Fruit fly (Drosophila melanogaster): ENCODE results near the gene eRF1.

eRF1 gene

dm6 chr3L:20347762-20348580 is at the start of gene eRF1, which contains the start of gene Rbbp5:
TSS of gene eRF1 (plus strand) at chr3L:20348355.
TSS of gene Rbbp5 (minus strand) at chr3L:20347942.
- TF ChIP-seq HmgD (GFP tag; optimal IDR thresholded peaks at IDR 0.05), result peak; percentile 37
- TF ChIP-seq Dbx (GFP tag; IDR thresholded peaks at IDR 0.05), result peak; percentile 93
- no peak; the same call in 1 of the 2 replicates for TF ChIP-seq gsb (GFP tag; IDR thresholded peaks at IDR 0.05)
- TF ChIP-seq Deaf1 (tag; optimal IDR thresholded peaks at IDR 0.05), result no peak
- TF ChIP-seq CG12299 (tag; optimal IDR thresholded peaks at IDR 0.05), result peak; percentile 58
- peak; percentile 94 for TF ChIP-seq Opbp (GFP tag; IDR thresholded peaks at IDR 0.05; ENCODE audit: partially characterized antibody)
- no peak for TF ChIP-seq dan (GFP tag; IDR thresholded peaks at IDR 0.05)
- TF ChIP-seq yki (optimal IDR thresholded peaks at IDR 0.05), result no peak
- TF ChIP-seq Ssrp (tag; optimal IDR thresholded peaks at IDR 0.05), result peak; percentile 74
- peak; percentile 43 for TF ChIP-seq lbe (GFP tag; optimal IDR thresholded peaks at IDR 0.05)
- TF ChIP-seq Atf3 (GFP tag; optimal IDR thresholded peaks at IDR 0.05), result peak; percentile 50
- TF ChIP-seq onecut (GFP tag; IDR thresholded peaks at IDR 0.05), result no peak
- TF ChIP-seq E2f1 (GFP tag; IDR thresholded peaks at IDR 0.05), result peak; percentile 76
- peak; percentile 71 for TF ChIP-seq chn (GFP tag; optimal IDR thresholded peaks at IDR 0.05)
- peak; percentile 91 for TF ChIP-seq mld (GFP tag; IDR thresholded peaks at IDR 0.05; ENCODE audit: partially characterized antibody)
- TF ChIP-seq Lpt (GFP tag; optimal IDR thresholded peaks at IDR 0.05), result no peak
- no peak for TF ChIP-seq CG12236 (GFP tag; optimal IDR thresholded peaks at IDR 0.05)
- peak; percentile 85 for TF ChIP-seq hb (GFP tag; IDR thresholded peaks at IDR 0.05; ENCODE audit: partially characterized antibody)
- no peak for TF ChIP-seq TFAM (GFP tag; optimal IDR thresholded peaks at IDR 0.05)
- peak; percentile 87 for TF ChIP-seq CG32532 (GFP tag; IDR thresholded peaks at IDR 0.05)
- peak; percentile 81 for TF ChIP-seq sug (tag; optimal IDR thresholded peaks at IDR 0.05)
- TF ChIP-seq trem (tag; optimal IDR thresholded peaks at IDR 0.05), result peak; percentile 80
- no peak for TF ChIP-seq h (optimal IDR thresholded peaks at IDR 0.05)
- TF ChIP-seq CG10431 (GFP tag; optimal IDR thresholded peaks at IDR 0.05), result no peak
- TF ChIP-seq CG8765 (GFP tag; IDR thresholded peaks at IDR 0.05), result peak; percentile 64
- no peak for TF ChIP-seq CG7987 (GFP tag; optimal IDR thresholded peaks at IDR 0.05)
- no peak for TF ChIP-seq Neu2 (GFP tag; optimal IDR thresholded peaks at IDR 0.05; ENCODE audit: borderline replicate concordance)
- peak; percentile 58 for TF ChIP-seq ems (GFP tag; optimal IDR thresholded peaks at IDR 0.05)
- no peak for TF ChIP-seq ac (GFP tag; optimal IDR thresholded peaks at IDR 0.05)
- peak; percentile 84 for TF ChIP-seq phol (tag; optimal IDR thresholded peaks at IDR 0.05)
- TF ChIP-seq Ada2b (GFP tag; IDR thresholded peaks at IDR 0.05), result peak; percentile 57; the same call in 1 of the 2 replicates
- no peak for TF ChIP-seq sqz (GFP tag; optimal IDR thresholded peaks at IDR 0.05)
- peak; percentile 38 for TF ChIP-seq gcm2 (GFP tag; optimal IDR thresholded peaks at IDR 0.05)
- peak; percentile 59 for TF ChIP-seq maf-S (GFP tag; optimal IDR thresholded peaks at IDR 0.05)
- peak; percentile 40 for TF ChIP-seq CG18619 (GFP tag; optimal IDR thresholded peaks at IDR 0.05)
- TF ChIP-seq ewg (GFP tag; optimal IDR thresholded peaks at IDR 0.05), result peak; percentile 48
- TF ChIP-seq tap (tag; optimal IDR thresholded peaks at IDR 0.05), result no peak
- TF ChIP-seq CG31388 (GFP tag; optimal IDR thresholded peaks at IDR 0.05), result peak; percentile 65
- peak; percentile 51 for TF ChIP-seq CG33213 (GFP tag; optimal IDR thresholded peaks at IDR 0.05)
- peak; percentile 83 for TF ChIP-seq CG8290 (GFP tag; optimal IDR thresholded peaks at IDR 0.05)
- peak; percentile 9 to 63 for TF ChIP-seq CG8290 (tag; optimal IDR thresholded peaks at IDR 0.05)
- peak; percentile 70; the same call in 1 of the 3 replicates for TF ChIP-seq H15 (GFP tag; IDR thresholded peaks at IDR 0.05)
- no peak for TF ChIP-seq dmrt99B (tag; optimal IDR thresholded peaks at IDR 0.05)
- TF ChIP-seq stc (GFP tag; IDR thresholded peaks at IDR 0.05), result peak; percentile 52; the same call in 1 of the 2 replicates
- peak; percentile 14 for TF ChIP-seq gro (GFP tag; optimal IDR thresholded peaks at IDR 0.05)
- no peak for TF ChIP-seq dati (GFP tag; IDR thresholded peaks at IDR 0.05)
- peak; percentile 19; the same call in 1 of the 2 replicates for TF ChIP-seq gt (GFP tag; IDR thresholded peaks at IDR 0.05)
- peak; percentile 93 for TF ChIP-seq CG12391 (tag; optimal IDR thresholded peaks at IDR 0.05)
- no peak for TF ChIP-seq CG4360 (GFP tag; IDR thresholded peaks at IDR 0.05)
- peak; percentile 81; the same call in 2 of the 3 replicates for TF ChIP-seq dysf (GFP tag; IDR thresholded peaks at IDR 0.05)
- TF ChIP-seq CG7928 (GFP tag; optimal IDR thresholded peaks at IDR 0.05), result peak; percentile 19

All from whole organism, embryonic.